Worm (Caenorhabditis elegans) whole organism, L4/young adult: ENCODE results near the gene T02B11.8.

Source experiments
- W03F9.2 ChIP-seq: fragments of 150-350 bp; optimal IDR thresholded peaks from 2 replicates; lab custom pipeline; 2014; ENCODE audit warnings: missing biosample characterization, missing genetic modification characterization
- him-1 ChIP-seq: sonication (generic microtip); optimal IDR thresholded peaks from 2 replicates; lab custom pipeline; 2016; ENCODE audit warnings: missing genotype, missing genetic modification reagents, missing genetic modification characterization, missing compliant biosample characterization

DNA sequence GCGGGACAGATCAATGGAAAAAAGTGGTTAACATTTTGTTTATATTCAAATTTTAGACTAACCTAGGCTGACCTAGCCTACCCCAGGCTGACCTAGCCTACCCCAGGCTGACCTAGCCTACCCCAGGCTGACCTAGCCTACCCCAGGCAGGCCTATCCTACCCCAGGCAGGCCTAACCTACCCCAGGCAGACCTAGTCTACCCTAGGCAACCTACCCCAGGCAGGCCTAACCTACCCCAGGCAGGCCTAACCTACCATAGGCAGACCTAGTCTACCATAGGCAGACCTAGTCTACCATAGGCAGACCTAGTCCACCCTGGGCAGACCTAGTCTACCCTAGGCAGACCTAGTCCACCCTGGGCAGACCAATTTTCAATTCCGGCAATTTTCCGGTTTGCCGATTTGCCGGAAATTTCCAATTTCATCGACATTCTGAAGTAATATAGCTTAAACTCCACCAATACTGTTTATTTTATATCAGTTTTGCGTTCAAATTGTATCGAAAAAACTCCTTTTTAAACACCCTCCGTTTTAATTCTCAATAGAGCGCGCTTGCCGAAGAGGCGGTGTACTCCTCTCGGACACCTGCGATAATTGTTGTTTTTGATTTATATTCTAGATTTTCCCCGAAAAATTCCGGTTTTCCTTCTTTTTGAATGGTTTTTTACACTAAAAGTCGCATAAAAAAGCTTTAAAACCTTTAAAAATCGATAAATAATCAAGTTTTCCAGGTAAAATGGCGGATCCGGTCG lies 25.9 kb upstream of the T02B11.8 start, which contains the start of gene trm-2A:
- TF ChIP-seq W03F9.2 (tag; lab: Kevin White, UChicago) (peak; percentile 22), him-1 (tag; lab: Kevin White, UChicago) (no peak)
